Worm (Caenorhabditis elegans) whole organism, L1 larva: ENCODE measurements around the gene srh-1.

Source experiments
- C04F5.9 ChIP-seq: sonication (generic microtip); optimal IDR thresholded peaks from 2 replicates; lab custom pipeline; 2016; ENCODE audit warnings: missing genetic modification characterization, missing compliant biosample characterization
- C34B4.2 ChIP-seq: sonication (generic microtip); optimal IDR thresholded peaks from 2 replicates; lab custom pipeline; 2017; ENCODE audit warnings: mild to moderate bottlenecking, missing genetic modification characterization, missing compliant biosample characterization
- F16B12.6 ChIP-seq: fragments of 150-350 bp; optimal IDR thresholded peaks from 2 replicates; lab custom pipeline; 2014; ENCODE audit warnings: missing biosample characterization, missing genetic modification characterization
- alr-1 ChIP-seq: fragments of 200-800 bp; sonication (Bioruptor generic); optimal IDR thresholded peaks from 2 replicates; lab custom pipeline; 2018; ENCODE audit warnings: borderline replicate concordance, mild to moderate bottlenecking, missing genetic modification characterization, missing compliant biosample characterization
- aly-2 ChIP-seq: fragments of 150-350 bp; optimal IDR thresholded peaks from 2 replicates; lab custom pipeline; 2014; ENCODE audit warnings: missing biosample characterization, missing genetic modification characterization
- blmp-1 ChIP-seq: fragments of 150-350 bp; optimal IDR thresholded peaks from 2 replicates; lab custom pipeline; 2014; ENCODE audit warnings: missing biosample characterization, missing genetic modification characterization
- ceh-88 ChIP-seq: fragments of 200-800 bp; sonication (Bioruptor generic); IDR thresholded peaks from 2 replicates; pipeline ENCODE4 v1.3.6; 2022; ENCODE audit warnings: missing genetic modification characterization, missing compliant biosample characterization
- ceh-90 ChIP-seq: sonication (generic microtip); optimal IDR thresholded peaks from 2 replicates; lab custom pipeline; 2016; ENCODE audit warnings: missing genetic modification characterization, missing compliant biosample characterization
- dpl-1 ChIP-seq, 3 experiments: fragments of 150-350 bp in 2 of 3; sonication (generic microtip) in 1 of 3; optimal IDR thresholded peaks; 2 replicates each; lab custom pipeline; 2014 to 2017; ENCODE audit warnings: missing biosample characterization in 3 of 3, missing genetic modification characterization in 3 of 3, missing genetic modification reagents in 3 of 3
- dsc-1 ChIP-seq: sonication (generic microtip); optimal IDR thresholded peaks from 2 replicates; lab custom pipeline; 2016; ENCODE audit warnings: mild to moderate bottlenecking, missing genetic modification characterization, missing compliant biosample characterization
- efl-1 ChIP-seq, 4 experiments: fragments of 150-350 bp; optimal IDR thresholded peaks in 3 of 4; peaks in 1 of 4; 1 replicate in 1 of 4; 2 replicates in 3 of 4; lab custom pipeline; 2014; ENCODE audit warnings: missing biosample characterization in 2 of 4, missing genetic modification characterization in 2 of 4, missing genetic modification reagents in 2 of 4
- efl-3 ChIP-seq: fragments of 200-800 bp; sonication (Bioruptor generic); optimal IDR thresholded peaks from 2 replicates; lab custom pipeline; 2018; ENCODE audit warnings: mild to moderate bottlenecking, missing genetic modification characterization, missing compliant biosample characterization
- elt-2 ChIP-seq: sonication (generic microtip); optimal IDR thresholded peaks from 2 replicates; lab custom pipeline; 2016; ENCODE audit warnings: missing genetic modification characterization, mild to moderate bottlenecking, inconsistent platforms, missing compliant biosample characterization, missing genetic modification reagents
- elt-3 ChIP-seq, 6 experiments: fragments of 150-350 bp in 1 of 6; sonication (generic microtip); optimal IDR thresholded peaks; 2 replicates each; lab custom pipeline; 2017 to 2018; ENCODE audit warnings: missing biosample characterization in 6 of 6, missing genetic modification characterization in 6 of 6, inconsistent platforms in 1 of 6
- fkh-10 ChIP-seq: sonication (generic microtip); optimal IDR thresholded peaks from 2 replicates; lab custom pipeline; 2017; ENCODE audit warnings: missing biosample characterization, missing genetic modification reagents, missing genetic modification characterization
- fos-1 ChIP-seq: fragments of 150-350 bp; optimal IDR thresholded peaks from 2 replicates; lab custom pipeline; 2014; ENCODE audit warnings: missing biosample characterization, missing genetic modification characterization
- grh-1 ChIP-seq: fragments of 200-800 bp; sonication (Bioruptor generic); IDR thresholded peaks from 2 replicates; pipeline ENCODE4 v1.3.6; 2022; ENCODE audit warnings: missing genetic modification reagents, missing genetic modification characterization, missing compliant biosample characterization
- isw-1 ChIP-seq: fragments of 200-800 bp; sonication (Bioruptor generic); IDR thresholded peaks from 2 replicates; pipeline ENCODE4 v1.3.6; 2022; ENCODE audit warnings: missing genetic modification characterization, missing compliant biosample characterization
- lin-13 ChIP-seq: fragments of 150-350 bp; optimal IDR thresholded peaks from 2 replicates; lab custom pipeline; 2014; ENCODE audit warnings: missing biosample characterization, missing genetic modification reagents, missing genetic modification characterization
- lin-14 ChIP-seq: fragments of 200-800 bp; sonication (Bioruptor generic); optimal IDR thresholded peaks from 2 replicates; lab custom pipeline; 2018; ENCODE audit warnings: mild to moderate bottlenecking, missing genetic modification characterization, moderate library complexity, missing compliant biosample characterization
- lin-35 ChIP-seq, 2 experiments: fragments of 150-350 bp; optimal IDR thresholded peaks; 2 replicates each; lab custom pipeline; 2014; ENCODE audit warnings: missing biosample characterization in 2 of 2, missing genetic modification characterization in 2 of 2, missing genetic modification reagents in 2 of 2
- lsy-2 ChIP-seq, 2 experiments: fragments of 150-350 bp; optimal IDR thresholded peaks; 2 replicates each; lab custom pipeline; 2014; ENCODE audit warnings: missing biosample characterization in 2 of 2, missing genetic modification characterization in 2 of 2
- nhr-19 ChIP-seq: fragments of 200-800 bp; sonication (Bioruptor generic); conservative IDR thresholded peaks from 2 replicates; pipeline ENCODE4 v1.3.6; 2022; ENCODE audit warnings: missing genetic modification characterization, missing compliant biosample characterization
- nhr-47 ChIP-seq: sonication (generic microtip); optimal IDR thresholded peaks from 2 replicates; lab custom pipeline; 2016; ENCODE audit warnings: mild to moderate bottlenecking, missing genetic modification characterization, moderate library complexity, missing compliant biosample characterization
- nhr-71 ChIP-seq: sonication (generic microtip); optimal IDR thresholded peaks from 2 replicates; lab custom pipeline; 2016; ENCODE audit warnings: mild to moderate bottlenecking, missing genetic modification characterization, moderate library complexity, missing compliant biosample characterization
- nhr-76 ChIP-seq: sonication (generic microtip); optimal IDR thresholded peaks from 2 replicates; lab custom pipeline; 2017; ENCODE audit warnings: missing biosample characterization, missing genetic modification characterization
- nhr-77 ChIP-seq: fragments of 150-350 bp; optimal IDR thresholded peaks from 2 replicates; lab custom pipeline; 2014; ENCODE audit warnings: missing biosample characterization, missing genetic modification characterization
- nhr-85 ChIP-seq: sonication (generic microtip); peaks from one replicate; lab custom pipeline; 2016; ENCODE audit warnings: missing genetic modification characterization, inconsistent platforms, missing compliant biosample characterization
- nhr-90 ChIP-seq: sonication (generic microtip); optimal IDR thresholded peaks from 2 replicates; lab custom pipeline; 2016; ENCODE audit warnings: mild to moderate bottlenecking, missing genetic modification characterization, missing compliant biosample characterization; ENCODE audit not compliant: poor library complexity
- pqm-1 ChIP-seq: sonication (generic microtip); optimal IDR thresholded peaks from 3 replicates; lab custom pipeline; 2017; ENCODE audit warnings: missing biosample characterization, missing genetic modification characterization
- rnt-1 ChIP-seq: sonication (generic microtip); optimal IDR thresholded peaks from 2 replicates; lab custom pipeline; 2016; ENCODE audit warnings: mild to moderate bottlenecking, missing genetic modification characterization, moderate library complexity, missing compliant biosample characterization
- skn-1 ChIP-seq: fragments of 150-350 bp; optimal IDR thresholded peaks from 2 replicates; lab custom pipeline; 2014; ENCODE audit warnings: missing biosample characterization, missing genetic modification characterization
- snpc-4 ChIP-seq: fragments of 150-350 bp; optimal IDR thresholded peaks from 2 replicates; lab custom pipeline; 2014; ENCODE audit warnings: missing biosample characterization, missing genetic modification characterization
- snu-23 ChIP-seq: sonication (generic microtip); optimal IDR thresholded peaks from 2 replicates; lab custom pipeline; 2016; ENCODE audit warnings: missing genetic modification characterization, missing compliant biosample characterization
- sox-4 ChIP-seq: sonication (generic microtip); optimal IDR thresholded peaks from 2 replicates; lab custom pipeline; 2016; ENCODE audit warnings: missing genetic modification characterization, missing compliant biosample characterization
- tlp-1 ChIP-seq: fragments of 150-350 bp; optimal IDR thresholded peaks from 2 replicates; lab custom pipeline; 2014; ENCODE audit warnings: missing biosample characterization, missing genetic modification characterization
- unc-130 ChIP-seq: fragments of 150-350 bp; optimal IDR thresholded peaks from 2 replicates; lab custom pipeline; 2017; ENCODE audit warnings: missing biosample characterization, missing genetic modification characterization, inconsistent platforms
- unc-30 ChIP-seq: sonication (generic microtip); optimal IDR thresholded peaks from 2 replicates; lab custom pipeline; 2017; ENCODE audit warnings: missing biosample characterization, missing genetic modification characterization
- unc-86 ChIP-seq: sonication (generic microtip); optimal IDR thresholded peaks from 2 replicates; lab custom pipeline; 2016; ENCODE audit warnings: missing genetic modification characterization, missing compliant biosample characterization
- vab-15 ChIP-seq: sonication (generic microtip); optimal IDR thresholded peaks from 2 replicates; lab custom pipeline; 2017; ENCODE audit warnings: missing genotype, mild to moderate bottlenecking, missing genetic modification characterization, missing compliant biosample characterization
- xbp-1 ChIP-seq: sonication (generic microtip); optimal IDR thresholded peaks from 2 replicates; lab custom pipeline; 2016; ENCODE audit warnings: missing genetic modification characterization, missing compliant biosample characterization
- zip-4 ChIP-seq: fragments of 200-800 bp; sonication (Bioruptor generic); optimal IDR thresholded peaks from 2 replicates; lab custom pipeline; 2018; ENCODE audit warnings: mild to moderate bottlenecking, missing genetic modification characterization, moderate library complexity, missing compliant biosample characterization
- ztf-4 ChIP-seq: fragments of 150-350 bp; optimal IDR thresholded peaks from 2 replicates; lab custom pipeline; 2014; ENCODE audit warnings: missing biosample characterization, missing genetic modification characterization

Gene srh-1

ce11 chrV:11499786-11500185 lies 14.1 kb downstream of the srh-1 start:
- TF ChIP-seq ztf-4 (tag; lab: Kevin White, UChicago) (no peak), ceh-90 (no peak), pqm-1 (no peak), ceh-88 (GFP tag; lab: Robert Waterston, UW) (no peak), snpc-4 (tag; lab: Kevin White, UChicago) (no peak), nhr-71 (no peak), grh-1 (GFP tag; lab: Robert Waterston, UW) (no peak), lin-35 (GFP tag; optimal IDR thresholded peaks at IDR 0.05; lab: Kevin White, UChicago) (no peak), dsc-1 (tag; lab: Kevin White, UChicago) (no peak), nhr-77 (tag; lab: Kevin White, UChicago) (no peak), lin-14 (GFP tag; lab: Kevin White, UChicago) (peak; percentile 48), alr-1 (no peak), blmp-1 (tag; lab: Kevin White, UChicago) (peak; percentile 40), unc-30 (no peak), vab-15 (tag; lab: Kevin White, UChicago) (no peak), C34B4.2 (tag; lab: Kevin White, UChicago) (no peak), fos-1 (tag; lab: Kevin White, UChicago) (no peak)

ce11 chrV:11500980-11501379 lies 15.3 kb downstream of the srh-1 start:
- TF ChIP-seq vab-15 (tag; lab: Kevin White, UChicago) (no peak), aly-2 (tag; lab: Kevin White, UChicago) (no peak), lin-13 (GFP tag; lab: Kevin White, UChicago) (no peak), efl-1 (optimal IDR thresholded peaks at IDR 0.05; lab: Kevin White, UChicago) (no peak), efl-1 (GFP tag; optimal IDR thresholded peaks at IDR 0.05 in 1 of 2; lab: Kevin White, UChicago) (peak in 1 of 2 experiments; percentile 64), nhr-47 (no peak), blmp-1 (tag; lab: Kevin White, UChicago) (peak; percentile 33), efl-3 (GFP tag; lab: Kevin White, UChicago) (no peak)
- TF ChIP-seq, all 84 proteins: peak for 2

DNA sequence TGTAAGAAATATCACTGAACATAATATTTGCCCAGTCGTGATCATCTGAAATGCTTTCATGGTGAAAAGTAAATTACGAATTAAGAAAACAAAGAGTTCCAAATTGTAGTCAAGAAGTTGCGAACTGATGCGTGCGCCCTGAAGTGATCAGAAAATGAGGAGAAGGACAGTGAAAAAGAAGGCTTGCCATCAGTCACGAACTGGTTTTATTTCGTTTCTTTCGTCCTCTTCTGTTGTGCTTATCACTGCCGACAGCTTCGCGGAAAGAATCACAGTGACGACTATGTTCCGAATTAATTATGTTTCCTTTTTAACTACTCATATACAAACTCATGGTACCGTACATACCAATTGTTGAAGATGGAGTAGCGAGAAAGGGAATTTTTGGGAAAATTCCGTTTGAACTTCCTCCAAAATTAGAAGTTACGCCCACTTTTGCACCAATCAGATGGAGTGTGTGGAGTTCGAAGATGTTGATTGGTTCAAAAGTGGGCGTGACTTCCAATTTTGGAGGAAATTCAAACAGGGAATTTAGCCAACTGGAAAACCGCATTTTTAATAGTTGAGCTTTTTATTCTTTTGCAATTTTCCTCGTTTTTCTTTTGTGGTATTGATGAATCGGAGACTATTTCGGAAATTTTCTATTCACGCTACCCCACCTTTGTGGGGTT lies 17.6 kb downstream of the srh-1 start, which contains the start of gene C55A6.12:
Gene C55A6.12, minus strand, starts transcription at position 51 of the 671 bp plus-strand sequence.
- TF ChIP-seq tlp-1 (tag; lab: Kevin White, UChicago) (no peak), nhr-85 (tag; lab: Kevin White, UChicago) (peak; percentile 28), C04F5.9 (tag; lab: Kevin White, UChicago) (no peak), efl-1 (optimal IDR thresholded peaks at IDR 0.05; lab: Kevin White, UChicago) (peak in 1 of 2 experiments; percentile 74), efl-1 (GFP tag; optimal IDR thresholded peaks at IDR 0.05 in 1 of 2; lab: Kevin White, UChicago) (peak; percentile 77 to 96), nhr-76 (tag; lab: Kevin White, UChicago) (no peak), xbp-1 (tag; lab: Kevin White, UChicago) (peak; percentile 48), dpl-1 (GFP tag; optimal IDR thresholded peaks at IDR 0.05; lab: Kevin White, UChicago) (peak; percentile 27 to 68 (median 65)), elt-3 (tag; optimal IDR thresholded peaks at IDR 0.05; lab: Kevin White, UChicago) (no peak), elt-2 (no peak), lsy-2 (tag; optimal IDR thresholded peaks at IDR 0.05; lab: Kevin White, UChicago) (peak in 1 of 2 experiments; percentile 24), zip-4 (no peak), lin-35 (GFP tag; optimal IDR thresholded peaks at IDR 0.05; lab: Kevin White, UChicago) (peak; percentile 25 to 77), grh-1 (GFP tag; lab: Robert Waterston, UW) (peak; percentile 49; the same call in 1 of the 2 replicates), nhr-90 (tag; lab: Kevin White, UChicago) (no peak)

DNA sequence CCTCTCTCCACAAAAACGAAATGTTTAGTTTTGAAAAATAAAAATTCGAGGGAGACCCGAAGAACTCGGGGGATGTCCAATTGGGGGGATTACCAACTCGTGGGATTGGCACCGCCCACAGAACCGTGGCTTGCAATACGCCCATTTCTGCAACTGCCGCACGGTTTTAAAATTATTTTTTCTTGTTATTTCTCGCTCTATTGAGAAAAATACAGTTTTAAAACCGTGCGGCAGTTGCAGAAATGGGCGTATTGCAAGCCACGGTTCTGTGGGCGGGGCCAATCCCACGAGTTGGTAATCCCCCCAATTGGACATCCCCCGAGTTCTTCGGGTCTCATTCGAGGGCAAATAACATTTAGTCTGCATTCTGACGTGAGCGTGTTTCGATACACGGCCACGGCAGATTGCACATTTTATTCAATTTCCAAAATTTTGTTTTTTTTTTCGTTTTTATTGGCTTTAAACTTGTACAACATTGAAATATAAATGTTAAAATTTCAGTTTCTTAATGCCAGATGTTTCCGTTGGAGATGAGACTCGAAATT lies 19.3 kb downstream of the srh-1 start, which contains the start of the genes C55A6.1 and C55A6.10:
Gene C55A6.1, minus strand, starts transcription at position 116 of the 545 bp plus-strand sequence.
Gene C55A6.10, plus strand, starts transcription at position 495 of the 545 bp plus-strand sequence.
- TF ChIP-seq dpl-1 (GFP tag; optimal IDR thresholded peaks at IDR 0.05; lab: Kevin White, UChicago) (peak; percentile 35 to 67 (median 50)), nhr-71 (peak; percentile 86), unc-86 (tag; lab: Kevin White, UChicago) (peak; percentile 76), lin-14 (GFP tag; lab: Kevin White, UChicago) (peak; percentile 76), unc-130 (tag; lab: Kevin White, UChicago) (peak; percentile 18), fkh-10 (peak; percentile 60), sox-4 (peak; percentile 17), snu-23 (GFP tag; lab: Kevin White, UChicago) (peak; percentile 84), grh-1 (GFP tag; lab: Robert Waterston, UW) (peak; percentile 64), blmp-1 (tag; lab: Kevin White, UChicago) (peak; percentile 52), snpc-4 (tag; lab: Kevin White, UChicago) (peak; percentile 17), isw-1 (GFP tag; lab: Robert Waterston, UW) (peak; percentile 59), nhr-47 (peak; percentile 85), rnt-1 (tag; lab: Kevin White, UChicago) (peak; percentile 59), nhr-90 (tag; lab: Kevin White, UChicago) (peak; percentile 79), F16B12.6 (peak; percentile 93), nhr-19 (peak; percentile 68), dsc-1 (tag; lab: Kevin White, UChicago) (peak; percentile 30), nhr-77 (tag; lab: Kevin White, UChicago) (peak; percentile 37), skn-1 (tag; lab: Kevin White, UChicago) (peak; percentile 38)
